Worm (Caenorhabditis elegans) whole organism, L4 larva: ENCODE data around the gene gcna-1.
A peak's percentile ranks its signal among the peaks of the same experiment; 100 is the strongest.

ENCODE experiments used
- D1046.2 ChIP-seq: fragments of 200-800 bp; sonication (Bioruptor generic); IDR thresholded peaks from 2 replicates; pipeline ENCODE4 v1.3.6; 2022; ENCODE audit warnings: missing genetic modification characterization, missing compliant biosample characterization
- F10B5.3 ChIP-seq: sonication (generic microtip); optimal IDR thresholded peaks from 2 replicates; lab custom pipeline; 2016; ENCODE audit warnings: mild to moderate bottlenecking, missing genetic modification characterization, missing compliant biosample characterization
- F37D6.2 ChIP-seq: sonication (generic microtip); optimal IDR thresholded peaks from 2 replicates; lab custom pipeline; 2016; ENCODE audit warnings: mild to moderate bottlenecking, missing genetic modification characterization, missing compliant biosample characterization
- F44E2.7 ChIP-seq: fragments of 200-800 bp; sonication (Bioruptor generic); IDR thresholded peaks from 2 replicates; pipeline ENCODE4 v2.1.2; 2022; ENCODE audit warnings: missing genetic modification characterization, missing compliant biosample characterization
- Y105C5A.15 ChIP-seq: fragments of 200-800 bp; sonication (Bioruptor generic); IDR thresholded peaks from 2 replicates; pipeline ENCODE4 v1.3.6; 2022; ENCODE audit warnings: missing genetic modification characterization, missing compliant biosample characterization
- Y75B8A.6 ChIP-seq: fragments of 200-800 bp; sonication (Bioruptor generic); IDR thresholded peaks from 2 replicates; pipeline ENCODE4 v1.3.6; 2022; ENCODE audit warnings: missing genetic modification reagents, missing genetic modification characterization, missing compliant biosample characterization
- ZK546.5 ChIP-seq, 2 experiments: sonication (generic microtip); optimal IDR thresholded peaks; 2 replicates each; lab custom pipeline; 2017; ENCODE audit warnings: missing biosample characterization in 2 of 2, missing genetic modification characterization in 2 of 2
- aha-1 ChIP-seq: fragments of 150-350 bp; peaks from one replicate; lab custom pipeline; 2014; ENCODE audit warnings: missing biosample characterization, missing genetic modification characterization
- aly-2 ChIP-seq: sonication (generic microtip); optimal IDR thresholded peaks from 2 replicates; lab custom pipeline; 2018; ENCODE audit warnings: missing biosample characterization, missing genetic modification characterization
- arid-1 ChIP-seq: fragments of 200-800 bp; sonication (Bioruptor generic); conservative IDR thresholded peaks from 2 replicates; pipeline ENCODE4 v1.3.6; 2022; ENCODE audit warnings: missing genetic modification reagents, missing genetic modification characterization, missing compliant biosample characterization
- ceh-62 ChIP-seq: sonication (generic microtip); optimal IDR thresholded peaks from 2 replicates; lab custom pipeline; 2017; ENCODE audit warnings: missing biosample characterization, missing genetic modification characterization
- ctbp-1 ChIP-seq: fragments of 200-800 bp; sonication (Bioruptor generic); IDR thresholded peaks from 2 replicates; pipeline ENCODE4 v1.3.6; 2022; ENCODE audit warnings: missing genetic modification reagents, missing genetic modification characterization, missing compliant biosample characterization
- daf-16 ChIP-seq, 3 experiments: sonication (generic microtip); optimal IDR thresholded peaks; 2 replicates each; lab custom pipeline; 2016 to 2017; ENCODE audit warnings: missing genetic modification characterization in 3 of 3, missing genetic modification reagents in 3 of 3, mild to moderate bottlenecking in 2 of 3, missing compliant biosample characterization in 2 of 3, missing biosample characterization in 1 of 3, moderate library complexity in 1 of 3
- daf-19 ChIP-seq: fragments of 200-800 bp; sonication (Bioruptor generic); conservative IDR thresholded peaks from 2 replicates; pipeline ENCODE4 v1.3.6; 2022; ENCODE audit warnings: missing genetic modification characterization, missing compliant biosample characterization
- daf-8 ChIP-seq: fragments of 200-800 bp; sonication (Bioruptor generic); IDR thresholded peaks from 2 replicates; pipeline ENCODE4 v1.3.6; 2022; ENCODE audit warnings: missing genetic modification characterization, missing compliant biosample characterization
- dmd-8 ChIP-seq: fragments of 200-800 bp; sonication (Bioruptor generic); IDR thresholded peaks from 2 replicates; pipeline ENCODE4 v1.3.6; 2022; ENCODE audit warnings: missing genetic modification characterization, missing compliant biosample characterization
- dpl-1 ChIP-seq: fragments of 150-350 bp; optimal IDR thresholded peaks from 2 replicates; lab custom pipeline; 2014; ENCODE audit warnings: missing biosample characterization, missing genetic modification reagents, missing genetic modification characterization
- dve-1 ChIP-seq: sonication (generic microtip); optimal IDR thresholded peaks from 2 replicates; lab custom pipeline; 2017; ENCODE audit warnings: antibody characterized with exemption, mild to moderate bottlenecking, missing genetic modification characterization, missing compliant biosample characterization; ENCODE audit not compliant: insufficient read depth
- egl-27 ChIP-seq: sonication (generic microtip); optimal IDR thresholded peaks from 3 replicates; lab custom pipeline; 2017; ENCODE audit warnings: missing biosample characterization, missing genetic modification reagents, missing genetic modification characterization
- egl-43 ChIP-seq: fragments of 200-800 bp; sonication (Bioruptor generic); IDR thresholded peaks from 2 replicates; pipeline ENCODE4 v1.3.6; 2022; ENCODE audit warnings: missing genetic modification reagents, missing genetic modification characterization, missing compliant biosample characterization
- hmg-1.1 ChIP-seq: fragments of 200-800 bp; sonication (Bioruptor generic); IDR thresholded peaks from 2 replicates; pipeline ENCODE4 v1.3.6; 2022; ENCODE audit warnings: missing genetic modification reagents, missing genetic modification characterization, missing compliant biosample characterization
- jun-1 ChIP-seq: fragments of 150-350 bp; optimal IDR thresholded peaks from 2 replicates; lab custom pipeline; 2014; ENCODE audit warnings: missing biosample characterization, missing genetic modification reagents, missing genetic modification characterization
- lim-7 ChIP-seq: fragments of 200-800 bp; sonication (Bioruptor generic); IDR thresholded peaks from 2 replicates; pipeline ENCODE4 v1.3.6; 2022; ENCODE audit warnings: missing genetic modification characterization, missing compliant biosample characterization
- lin-1 ChIP-seq: fragments of 200-800 bp; sonication (Bioruptor generic); IDR thresholded peaks from 2 replicates; pipeline ENCODE4 v1.3.6; 2022; ENCODE audit warnings: missing genetic modification reagents, missing genetic modification characterization, missing compliant biosample characterization
- lin-13 ChIP-seq: fragments of 150-350 bp; optimal IDR thresholded peaks from 2 replicates; lab custom pipeline; 2014; ENCODE audit warnings: missing biosample characterization, missing genetic modification reagents, missing genetic modification characterization
- lin-38 ChIP-seq: fragments of 200-800 bp; sonication (Bioruptor generic); IDR thresholded peaks from 2 replicates; pipeline ENCODE4 v1.3.6; 2022; ENCODE audit warnings: missing genetic modification reagents, missing genetic modification characterization, missing compliant biosample characterization
- lir-3 ChIP-seq: sonication (generic microtip); optimal IDR thresholded peaks from 2 replicates; lab custom pipeline; 2016; ENCODE audit warnings: mild to moderate bottlenecking, missing genetic modification characterization, missing compliant biosample characterization
- mdl-1 ChIP-seq, 2 experiments: fragments of 150-350 bp in 1 of 2; sonication (generic microtip) in 1 of 2; optimal IDR thresholded peaks; 2 replicates each; lab custom pipeline; 2014 to 2017; ENCODE audit warnings: missing biosample characterization in 2 of 2, missing genetic modification characterization in 2 of 2
- mes-2 ChIP-seq: sonication (generic microtip); optimal IDR thresholded peaks from 2 replicates; lab custom pipeline; 2016; ENCODE audit warnings: missing genotype, mild to moderate bottlenecking, missing genetic modification characterization, missing compliant biosample characterization; ENCODE audit not compliant: poor library complexity, severe bottlenecking
- nhr-102 ChIP-seq: sonication (generic microtip); optimal IDR thresholded peaks from 2 replicates; lab custom pipeline; 2016; ENCODE audit warnings: mild to moderate bottlenecking, missing genetic modification characterization, moderate library complexity, missing compliant biosample characterization
- nhr-237 ChIP-seq: sonication (generic microtip); optimal IDR thresholded peaks from 2 replicates; lab custom pipeline; 2017; ENCODE audit warnings: missing biosample characterization, missing genetic modification characterization
- nhr-28 ChIP-seq: fragments of 150-350 bp; optimal IDR thresholded peaks from 2 replicates; lab custom pipeline; 2014; ENCODE audit warnings: missing biosample characterization, missing genetic modification characterization
- nhr-42 ChIP-seq: fragments of 200-800 bp; sonication (Bioruptor generic); IDR thresholded peaks from 2 replicates; pipeline ENCODE4 v1.3.6; 2022; ENCODE audit warnings: missing genetic modification characterization, missing compliant biosample characterization
- nhr-48 ChIP-seq: sonication (generic microtip); optimal IDR thresholded peaks from 2 replicates; lab custom pipeline; 2016; ENCODE audit warnings: mild to moderate bottlenecking, missing genetic modification characterization, missing compliant biosample characterization
- nhr-6 ChIP-seq: fragments of 150-350 bp; optimal IDR thresholded peaks from 2 replicates; lab custom pipeline; 2014; ENCODE audit warnings: missing biosample characterization, missing genetic modification characterization
- php-3 ChIP-seq: fragments of 200-800 bp; sonication (Bioruptor generic); IDR thresholded peaks from 2 replicates; pipeline ENCODE4 v1.3.6; 2022; ENCODE audit warnings: missing genetic modification reagents, missing genetic modification characterization, missing compliant biosample characterization
- rbr-2 ChIP-seq: sonication (generic microtip); optimal IDR thresholded peaks from 2 replicates; lab custom pipeline; 2016; ENCODE audit warnings: missing genotype, missing genetic modification characterization, missing compliant biosample characterization
- saeg-2 ChIP-seq: fragments of 200-800 bp; sonication (Bioruptor generic); IDR thresholded peaks from 2 replicates; pipeline ENCODE4 v1.3.6; 2022; ENCODE audit warnings: missing genetic modification reagents, missing genetic modification characterization, missing compliant biosample characterization
- set-16 ChIP-seq: fragments of 200-800 bp; sonication (Bioruptor generic); IDR thresholded peaks from 2 replicates; pipeline ENCODE4 v1.3.6; 2022; ENCODE audit warnings: missing genetic modification reagents, missing genetic modification characterization, missing compliant biosample characterization
- skn-1 ChIP-seq: fragments of 150-350 bp; optimal IDR thresholded peaks from 2 replicates; lab custom pipeline; 2014; ENCODE audit warnings: missing biosample characterization, missing genetic modification characterization
- spr-1 ChIP-seq: sonication (generic microtip); optimal IDR thresholded peaks from 2 replicates; lab custom pipeline; 2016; ENCODE audit warnings: mild to moderate bottlenecking, missing genetic modification characterization, missing compliant biosample characterization
- unc-130 ChIP-seq: sonication (generic microtip); optimal IDR thresholded peaks from 2 replicates; lab custom pipeline; 2016; ENCODE audit warnings: missing genetic modification reagents, missing genetic modification characterization, missing compliant biosample characterization
- unc-39 ChIP-seq: sonication (generic microtip); optimal IDR thresholded peaks from 2 replicates; lab custom pipeline; 2017; ENCODE audit warnings: missing biosample characterization, missing genetic modification characterization
- zfp-2 ChIP-seq: sonication (generic microtip); optimal IDR thresholded peaks from 2 replicates; lab custom pipeline; 2016; ENCODE audit warnings: mild to moderate bottlenecking, missing genetic modification characterization, missing compliant biosample characterization
- ztf-11 ChIP-seq: fragments of 150-350 bp; optimal IDR thresholded peaks from 2 replicates; lab custom pipeline; 2014; ENCODE audit warnings: missing biosample characterization, missing genetic modification characterization
- ztf-7 ChIP-seq: fragments of 150-350 bp; optimal IDR thresholded peaks from 2 replicates; lab custom pipeline; 2014; ENCODE audit warnings: missing biosample characterization, missing genetic modification characterization

The gcna-1 gene

DNA sequence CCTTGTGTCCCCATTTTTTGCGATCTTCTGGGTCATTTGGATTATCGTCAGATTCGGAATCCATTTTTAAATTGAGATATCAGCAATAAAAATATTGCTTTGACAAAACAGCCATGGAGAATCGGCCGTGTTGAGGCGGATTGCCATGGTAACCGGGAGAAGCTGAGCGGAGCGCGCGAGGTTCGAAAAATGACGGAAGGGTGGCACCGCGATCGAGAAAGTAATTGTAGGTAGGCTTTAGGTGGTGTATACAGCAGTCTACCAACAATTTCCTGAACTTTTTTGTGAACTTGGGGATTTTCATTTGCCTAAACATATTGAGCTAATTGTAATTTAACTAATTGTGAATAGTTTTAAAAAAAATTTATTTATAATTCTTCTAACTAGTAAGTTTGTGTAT is 30.5 kb upstream of the gcna-1 start, which contains the start of gene ift-139:
Gene ift-139 (minus strand): TSS at position 101 of the 400 bp plus-strand sequence.
- no peak for TF ChIP-seq D1046.2 (GFP tag; lab: Robert Waterston, UW)
- no peak for TF ChIP-seq nhr-48
- TF ChIP-seq nhr-102 (tag; lab: Kevin White, UChicago): no peak
- no peak for TF ChIP-seq ztf-11 (tag; lab: Kevin White, UChicago)
- TF ChIP-seq jun-1 (tag; lab: Kevin White, UChicago): no peak
- TF ChIP-seq egl-43: no peak
- TF ChIP-seq unc-130 (GFP tag; lab: Kevin White, UChicago): no peak
- TF ChIP-seq aly-2: no peak
- no peak for TF ChIP-seq Y75B8A.6 (GFP tag; lab: Robert Waterston, UW)
- TF ChIP-seq nhr-28: no peak
- no peak for TF ChIP-seq set-16 (GFP tag; lab: Robert Waterston, UW)
- no peak for TF ChIP-seq egl-27
- no peak for TF ChIP-seq php-3 (GFP tag; lab: Robert Waterston, UW)
- TF ChIP-seq nhr-6: no peak
- no peak for TF ChIP-seq saeg-2
- no peak for TF ChIP-seq skn-1 (tag; lab: Kevin White, UChicago)

DNA sequence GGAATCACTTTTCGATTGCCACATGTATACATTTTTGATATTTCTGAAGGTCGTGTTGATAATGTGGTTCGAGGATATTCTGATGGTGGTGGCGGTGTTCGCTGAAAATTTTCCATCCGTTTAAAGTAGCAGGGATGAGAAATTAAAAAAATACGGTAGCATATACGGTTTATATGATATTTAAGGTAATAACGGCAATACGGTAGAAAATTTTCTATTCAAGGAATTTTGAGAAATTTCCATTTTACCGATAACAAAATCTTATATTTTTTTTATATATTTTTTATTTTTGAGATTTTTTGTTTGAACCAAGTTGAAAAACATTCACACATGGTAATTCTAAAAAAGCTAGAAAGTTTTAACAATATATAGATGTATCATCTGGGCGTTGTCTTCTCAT is 21.6 kb upstream of the gcna-1 start, which contains the start of gene ZK328.6:
Gene ZK328.6 (minus strand): TSS at position 101 of the 400 bp plus-strand sequence.
- no peak for TF ChIP-seq lin-1 (GFP tag; lab: Robert Waterston, UW)
- no peak for TF ChIP-seq unc-39 (tag; lab: Kevin White, UChicago)
- no peak for TF ChIP-seq dmd-8 (GFP tag; lab: Robert Waterston, UW)
- no peak for TF ChIP-seq daf-19 (GFP tag; lab: Robert Waterston, UW)
- no peak for TF ChIP-seq ceh-62 (tag; lab: Kevin White, UChicago)
- no peak for TF ChIP-seq daf-16 (GFP tag; optimal IDR thresholded peaks at IDR 0.05; lab: Kevin White, UChicago)
- no peak for TF ChIP-seq daf-16 (tag; optimal IDR thresholded peaks at IDR 0.05; lab: Kevin White, UChicago)
- no peak for TF ChIP-seq ctbp-1 (GFP tag; lab: Robert Waterston, UW)
- no peak for TF ChIP-seq F37D6.2
- TF ChIP-seq arid-1 (GFP tag; lab: Robert Waterston, UW): no peak

DNA sequence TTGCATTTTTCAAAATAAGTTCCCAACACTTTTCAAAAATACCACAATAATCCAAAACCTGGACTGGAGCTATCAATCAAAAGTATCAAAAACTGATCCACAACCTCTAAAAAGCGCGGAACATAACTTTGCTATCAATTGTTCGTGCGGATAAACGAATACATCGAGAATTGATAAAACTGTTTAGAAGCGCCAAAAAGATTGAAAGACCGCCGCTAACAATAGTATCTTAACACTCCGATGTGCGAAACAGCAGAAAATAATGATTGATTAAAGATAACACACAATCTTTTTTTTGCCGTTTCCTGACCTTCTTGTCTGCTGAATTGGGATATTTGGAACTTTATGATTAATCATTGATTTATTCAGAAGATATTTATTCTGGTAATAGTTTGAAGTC is 19.5 kb upstream of the gcna-1 start, which contains the start of gene tbx-7:
Gene tbx-7 (minus strand): TSS at position 101 of the 400 bp plus-strand sequence.
- TF ChIP-seq nhr-28 (peak; percentile 10), F44E2.7 (no peak), egl-27 (no peak), daf-8 (GFP tag; lab: Robert Waterston, UW) (no peak)

DNA sequence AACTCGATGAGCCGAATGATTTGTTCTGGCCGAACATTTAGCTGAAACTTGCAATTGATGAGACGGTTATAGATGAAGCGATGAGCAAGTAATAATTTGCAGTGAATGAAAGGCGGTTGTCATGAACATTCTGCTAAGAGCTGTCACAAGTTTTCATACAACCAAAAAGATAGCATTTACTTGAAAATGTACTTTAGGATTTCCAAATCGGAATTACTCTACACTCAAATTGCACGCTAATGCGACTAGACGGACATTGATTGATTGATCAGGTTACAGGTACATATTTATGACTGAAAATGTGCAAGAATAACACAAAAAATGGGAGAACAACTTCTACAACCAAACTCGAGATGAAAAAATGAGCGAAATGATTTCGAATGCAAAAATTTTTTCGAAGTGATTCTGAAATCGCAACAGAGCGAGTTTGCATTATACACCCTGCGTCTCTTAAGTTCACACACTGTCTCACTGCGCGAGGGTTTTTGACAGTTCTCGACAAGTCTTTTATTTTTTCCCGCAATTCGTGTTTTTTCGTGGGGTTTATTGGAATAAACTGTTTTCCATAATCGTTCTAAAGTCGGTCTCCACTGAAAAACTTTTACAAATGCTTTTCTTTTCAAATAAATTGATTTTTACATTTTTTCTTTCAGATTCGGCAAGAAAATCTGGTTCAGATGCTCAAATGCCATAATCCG is 10.8 kb upstream of the gcna-1 start, which contains the start of the genes npp-10 and cyk-3:
Gene npp-10 (minus strand): TSS at position 51 of the 698 bp plus-strand sequence.
Gene cyk-3 (plus strand): TSS at position 648 of the 698 bp plus-strand sequence.
- TF ChIP-seq rbr-2 (tag; lab: Kevin White, UChicago) (no peak), dpl-1 (GFP tag; lab: Kevin White, UChicago) (peak; percentile 51), F10B5.3 (tag; lab: Kevin White, UChicago) (no peak), nhr-42 (no peak), dmd-8 (GFP tag; lab: Robert Waterston, UW) (no peak), lin-13 (no peak), nhr-237 (no peak), ztf-7 (tag; lab: Kevin White, UChicago) (no peak), mdl-1 (tag; optimal IDR thresholded peaks at IDR 0.05; lab: Kevin White, UChicago) (no peak), unc-130 (GFP tag; lab: Kevin White, UChicago) (peak; percentile 32), nhr-6 (peak; percentile 21), ZK546.5 (tag; optimal IDR thresholded peaks at IDR 0.05; lab: Kevin White, UChicago) (no peak), lim-7 (no peak), lin-38 (peak; percentile 94), dve-1 (tag; lab: Kevin White, UChicago) (no peak), mes-2 (peak; percentile 67), Y105C5A.15 (no peak), lir-3 (tag; lab: Kevin White, UChicago) (no peak), set-16 (GFP tag; lab: Robert Waterston, UW) (no peak), aly-2 (no peak), spr-1 (tag; lab: Kevin White, UChicago) (no peak), daf-16 (GFP tag; optimal IDR thresholded peaks at IDR 0.05; lab: Kevin White, UChicago) (no peak), daf-16 (tag; optimal IDR thresholded peaks at IDR 0.05; lab: Kevin White, UChicago) (no peak), aha-1 (tag; lab: Kevin White, UChicago) (peak; percentile 95), zfp-2 (no peak), hmg-1.1 (no peak)
